Worm (Caenorhabditis elegans) whole organism, L4 larva: ENCODE results near the gene acs-20.

ENCODE experiments used
- F26F4.8 ChIP-seq: fragments of 200-800 bp; sonication (Bioruptor generic); conservative IDR thresholded peaks from 2 replicates; pipeline ENCODE4 v1.3.6; 2022; ENCODE audit warnings: missing genetic modification characterization, missing compliant biosample characterization
- F44E2.7 ChIP-seq: fragments of 200-800 bp; sonication (Bioruptor generic); IDR thresholded peaks from 2 replicates; pipeline ENCODE4 v2.1.2; 2022; ENCODE audit warnings: missing genetic modification characterization, missing compliant biosample characterization
- T26A8.4 ChIP-seq: fragments of 200-800 bp; sonication (Bioruptor generic); IDR thresholded peaks from 2 replicates; pipeline ENCODE4 v1.3.6; 2022; ENCODE audit warnings: missing genetic modification characterization, missing compliant biosample characterization
- Y48G9A.11 ChIP-seq: fragments of 200-800 bp; sonication (Bioruptor generic); IDR thresholded peaks from 2 replicates; pipeline ENCODE4 v1.3.6; 2022; ENCODE audit warnings: missing genetic modification reagents, missing genetic modification characterization, missing compliant biosample characterization
- aha-1 ChIP-seq: fragments of 150-350 bp; peaks from one replicate; lab custom pipeline; 2014; ENCODE audit warnings: missing biosample characterization, missing genetic modification characterization
- arid-1 ChIP-seq: fragments of 200-800 bp; sonication (Bioruptor generic); conservative IDR thresholded peaks from 2 replicates; pipeline ENCODE4 v1.3.6; 2022; ENCODE audit warnings: missing genetic modification reagents, missing genetic modification characterization, missing compliant biosample characterization
- ceh-20 ChIP-seq: fragments of 200-800 bp; sonication (Bioruptor generic); IDR thresholded peaks from 2 replicates; pipeline ENCODE4 v1.3.6; 2022; ENCODE audit warnings: missing genetic modification reagents, missing genetic modification characterization, missing compliant biosample characterization
- ceh-82 ChIP-seq: sonication (generic microtip); optimal IDR thresholded peaks from 2 replicates; lab custom pipeline; 2017; ENCODE audit warnings: missing biosample characterization, missing genetic modification characterization
- ces-1 ChIP-seq: fragments of 150-350 bp; sonication (generic microtip); optimal IDR thresholded peaks from 4 replicates; lab custom pipeline; 2014; ENCODE audit warnings: missing biosample characterization, missing genetic modification reagents, missing genetic modification characterization
- daf-16 ChIP-seq, 3 experiments: sonication (generic microtip); optimal IDR thresholded peaks; 2 replicates each; lab custom pipeline; 2016 to 2017; ENCODE audit warnings: missing genetic modification characterization in 3 of 3, missing genetic modification reagents in 3 of 3, mild to moderate bottlenecking in 2 of 3, missing compliant biosample characterization in 2 of 3, missing biosample characterization in 1 of 3, moderate library complexity in 1 of 3
- daf-19 ChIP-seq: fragments of 200-800 bp; sonication (Bioruptor generic); conservative IDR thresholded peaks from 2 replicates; pipeline ENCODE4 v1.3.6; 2022; ENCODE audit warnings: missing genetic modification characterization, missing compliant biosample characterization
- dmd-6 ChIP-seq: fragments of 200-800 bp; sonication (Bioruptor generic); IDR thresholded peaks from 2 replicates; pipeline ENCODE4 v1.3.6; 2022; ENCODE audit warnings: missing genetic modification reagents, missing genetic modification characterization, missing compliant biosample characterization
- dmd-8 ChIP-seq: fragments of 200-800 bp; sonication (Bioruptor generic); IDR thresholded peaks from 2 replicates; pipeline ENCODE4 v1.3.6; 2022; ENCODE audit warnings: missing genetic modification characterization, missing compliant biosample characterization
- dmd-9 ChIP-seq: fragments of 200-800 bp; sonication (Bioruptor generic); IDR thresholded peaks from 2 replicates; pipeline ENCODE4 v1.3.6; 2022; ENCODE audit warnings: missing genetic modification reagents, missing genetic modification characterization, missing compliant biosample characterization
- duxl-1 ChIP-seq: sonication (generic microtip); optimal IDR thresholded peaks from 2 replicates; lab custom pipeline; 2016; ENCODE audit warnings: mild to moderate bottlenecking, missing genetic modification characterization, moderate library complexity, missing compliant biosample characterization; ENCODE audit not compliant: poor library complexity
- dve-1 ChIP-seq: sonication (generic microtip); optimal IDR thresholded peaks from 2 replicates; lab custom pipeline; 2017; ENCODE audit warnings: antibody characterized with exemption, mild to moderate bottlenecking, missing genetic modification characterization, missing compliant biosample characterization; ENCODE audit not compliant: insufficient read depth
- egl-43 ChIP-seq: fragments of 200-800 bp; sonication (Bioruptor generic); IDR thresholded peaks from 2 replicates; pipeline ENCODE4 v1.3.6; 2022; ENCODE audit warnings: missing genetic modification reagents, missing genetic modification characterization, missing compliant biosample characterization
- gei-8 ChIP-seq: fragments of 200-800 bp; sonication (Bioruptor generic); optimal IDR thresholded peaks from 2 replicates; lab custom pipeline; 2018; ENCODE audit warnings: mild to moderate bottlenecking, missing genetic modification characterization, missing compliant biosample characterization
- hif-1 ChIP-seq, 2 experiments: sonication (generic microtip); optimal IDR thresholded peaks; 2 replicates each; lab custom pipeline; 2016 to 2017; ENCODE audit warnings: missing compliant biosample characterization in 2 of 2, missing genetic modification characterization in 2 of 2, missing genetic modification reagents in 2 of 2, missing genotype in 2 of 2, mild to moderate bottlenecking in 1 of 2
- hlh-11 ChIP-seq: fragments of 200-800 bp; sonication (Bioruptor generic); optimal IDR thresholded peaks from 2 replicates; lab custom pipeline; 2018; ENCODE audit warnings: mild to moderate bottlenecking, missing genetic modification characterization, missing compliant biosample characterization
- hlh-30 ChIP-seq: sonication (generic microtip); optimal IDR thresholded peaks from 2 replicates; lab custom pipeline; 2017; ENCODE audit warnings: antibody characterized with exemption, mild to moderate bottlenecking, missing genetic modification characterization, missing compliant biosample characterization; ENCODE audit not compliant: insufficient read depth
- hmg-1.1 ChIP-seq: fragments of 200-800 bp; sonication (Bioruptor generic); IDR thresholded peaks from 2 replicates; pipeline ENCODE4 v1.3.6; 2022; ENCODE audit warnings: missing genetic modification reagents, missing genetic modification characterization, missing compliant biosample characterization
- jun-1 ChIP-seq: fragments of 150-350 bp; optimal IDR thresholded peaks from 2 replicates; lab custom pipeline; 2014; ENCODE audit warnings: missing biosample characterization, missing genetic modification reagents, missing genetic modification characterization
- lim-7 ChIP-seq: fragments of 200-800 bp; sonication (Bioruptor generic); IDR thresholded peaks from 2 replicates; pipeline ENCODE4 v1.3.6; 2022; ENCODE audit warnings: missing genetic modification characterization, missing compliant biosample characterization
- lin-15B ChIP-seq: fragments of 150-350 bp; sonication (generic microtip); optimal IDR thresholded peaks from 3 replicates; lab custom pipeline; 2014; ENCODE audit warnings: missing biosample characterization, missing genetic modification characterization
- lin-38 ChIP-seq: fragments of 200-800 bp; sonication (Bioruptor generic); IDR thresholded peaks from 2 replicates; pipeline ENCODE4 v1.3.6; 2022; ENCODE audit warnings: missing genetic modification reagents, missing genetic modification characterization, missing compliant biosample characterization
- lir-3 ChIP-seq: sonication (generic microtip); optimal IDR thresholded peaks from 2 replicates; lab custom pipeline; 2016; ENCODE audit warnings: mild to moderate bottlenecking, missing genetic modification characterization, missing compliant biosample characterization
- lsy-2 ChIP-seq, 2 experiments: fragments of 150-350 bp in 1 of 2; sonication (generic microtip) in 1 of 2; optimal IDR thresholded peaks; 2 replicates each; lab custom pipeline; 2014 to 2017; ENCODE audit warnings: missing biosample characterization in 2 of 2, missing genetic modification characterization in 2 of 2
- madf-9 ChIP-seq: fragments of 200-800 bp; sonication (Bioruptor generic); conservative IDR thresholded peaks from 2 replicates; pipeline ENCODE4 v1.3.6; 2022; ENCODE audit warnings: missing genetic modification reagents, missing genetic modification characterization, missing compliant biosample characterization
- mes-2 ChIP-seq: sonication (generic microtip); optimal IDR thresholded peaks from 2 replicates; lab custom pipeline; 2016; ENCODE audit warnings: missing genotype, mild to moderate bottlenecking, missing genetic modification characterization, missing compliant biosample characterization; ENCODE audit not compliant: poor library complexity, severe bottlenecking
- nhr-111 ChIP-seq: fragments of 200-800 bp; sonication (Bioruptor generic); optimal IDR thresholded peaks from 2 replicates; lab custom pipeline; 2018; ENCODE audit warnings: mild to moderate bottlenecking, missing genetic modification characterization, missing compliant biosample characterization
- nhr-41 ChIP-seq: fragments of 200-800 bp; sonication (Bioruptor generic); IDR thresholded peaks from 2 replicates; pipeline ENCODE4 v1.3.6; 2022; ENCODE audit warnings: missing genetic modification reagents, missing genetic modification characterization, missing compliant biosample characterization
- nhr-48 ChIP-seq: sonication (generic microtip); optimal IDR thresholded peaks from 2 replicates; lab custom pipeline; 2016; ENCODE audit warnings: mild to moderate bottlenecking, missing genetic modification characterization, missing compliant biosample characterization
- pha-4 ChIP-seq, 2 experiments: fragments of 150-350 bp in 1 of 2; fragments of 200-800 bp in 1 of 2; sonication (Bioruptor generic) in 1 of 2; IDR thresholded peaks in 1 of 2; optimal IDR thresholded peaks in 1 of 2; 2 replicates each; pipeline versions ENCODE4 v1.3.6 to Lab custom; 2014 to 2022; ENCODE audit warnings: missing genetic modification characterization in 2 of 2, missing genetic modification reagents in 2 of 2, missing biosample characterization in 1 of 2, missing compliant biosample characterization in 1 of 2
- php-3 ChIP-seq: fragments of 200-800 bp; sonication (Bioruptor generic); IDR thresholded peaks from 2 replicates; pipeline ENCODE4 v1.3.6; 2022; ENCODE audit warnings: missing genetic modification reagents, missing genetic modification characterization, missing compliant biosample characterization
- spr-1 ChIP-seq: sonication (generic microtip); optimal IDR thresholded peaks from 2 replicates; lab custom pipeline; 2016; ENCODE audit warnings: mild to moderate bottlenecking, missing genetic modification characterization, missing compliant biosample characterization
- spr-3 ChIP-seq: fragments of 200-800 bp; sonication (Bioruptor generic); optimal IDR thresholded peaks from 2 replicates; lab custom pipeline; 2018; ENCODE audit warnings: mild to moderate bottlenecking, missing genetic modification characterization, missing compliant biosample characterization
- unc-130 ChIP-seq: sonication (generic microtip); optimal IDR thresholded peaks from 2 replicates; lab custom pipeline; 2016; ENCODE audit warnings: missing genetic modification reagents, missing genetic modification characterization, missing compliant biosample characterization
- unc-62 ChIP-seq, 3 experiments: fragments of 150-350 bp in 1 of 3; sonication (generic microtip); optimal IDR thresholded peaks in 2 of 3; peaks in 1 of 3; 1 replicate in 1 of 3; 2 replicates in 2 of 3; lab custom pipeline; 2014 to 2017; ENCODE audit warnings: missing biosample characterization in 3 of 3, missing genetic modification characterization in 3 of 3, missing genetic modification reagents in 3 of 3, missing genotype in 1 of 3
- vab-7 ChIP-seq: fragments of 200-800 bp; sonication (Bioruptor generic); IDR thresholded peaks from 2 replicates; pipeline ENCODE4 v1.3.6; 2022; ENCODE audit warnings: missing genetic modification reagents, missing genetic modification characterization, missing compliant biosample characterization
- zag-1 ChIP-seq: fragments of 150-350 bp; optimal IDR thresholded peaks from 2 replicates; lab custom pipeline; 2014; ENCODE audit warnings: missing biosample characterization, missing genetic modification characterization

acs-20 gene

ce11 chrIV:12417536-12418195 is 19.2 kb upstream of the acs-20 start, which contains the start of gene F08G5.3 (continued):
- peak; percentile 69 for TF ChIP-seq nhr-111 (GFP tag; lab: Kevin White, UChicago)
- TF ChIP-seq ceh-82 (tag; lab: Kevin White, UChicago): no peak
- TF ChIP-seq Y48G9A.11 (GFP tag; lab: Robert Waterston, UW): peak; percentile 86
- TF ChIP-seq unc-62 (GFP tag; optimal IDR thresholded peaks at IDR 0.05 in 1 of 2; lab: Kevin White, UChicago): no peak
- no peak for TF ChIP-seq unc-62 (tag; optimal IDR thresholded peaks at IDR 0.05; lab: Kevin White, UChicago)
- TF ChIP-seq ceh-20 (GFP tag; lab: Robert Waterston, UW): peak; percentile 68

ce11 chrIV:12416629-12417404 is 18.3 kb upstream of the acs-20 start:
- TF ChIP-seq duxl-1 (peak; percentile 9), daf-19 (GFP tag; lab: Robert Waterston, UW) (peak; percentile 63; the same call in 1 of the 2 replicates), daf-16 (GFP tag; optimal IDR thresholded peaks at IDR 0.05; lab: Kevin White, UChicago) (peak in 1 of 2 experiments; percentile 31), daf-16 (tag; optimal IDR thresholded peaks at IDR 0.05; lab: Kevin White, UChicago) (peak; percentile 45), vab-7 (peak; percentile 13; the same call in 1 of the 2 replicates), dve-1 (tag; lab: Kevin White, UChicago) (peak; percentile 13), hmg-1.1 (GFP tag; lab: Robert Waterston, UW) (peak; percentile 55), lin-38 (GFP tag; lab: Robert Waterston, UW) (peak; percentile 64; the same call in 1 of the 2 replicates), mes-2 (tag; lab: Kevin White, UChicago) (peak; percentile 56), hif-1 (tag; optimal IDR thresholded peaks at IDR 0.05; lab: Kevin White, UChicago) (no peak), dmd-6 (GFP tag; lab: Robert Waterston, UW) (peak; percentile 35), lir-3 (peak; percentile 45), T26A8.4 (peak; percentile 19; the same call in 1 of the 2 replicates), spr-1 (peak; percentile 50), Y48G9A.11 (GFP tag; lab: Robert Waterston, UW) (peak; percentile 28; the same call in 1 of the 2 replicates), hlh-11 (tag; lab: Kevin White, UChicago) (peak; percentile 19), lim-7 (peak; percentile 63), ceh-20 (GFP tag; lab: Robert Waterston, UW) (0 out of 2 replicates have a peak, but pooled peaks have one; percentile 14), pha-4 (GFP tag; IDR thresholded peaks at IDR 0.05; lab: Robert Waterston, UW) (no peak; the same call in 1 of the 2 replicates), pha-4 (tag; optimal IDR thresholded peaks at IDR 0.05; lab: Kevin White, UChicago) (no peak), spr-3 (GFP tag; lab: Kevin White, UChicago) (no peak), php-3 (GFP tag; lab: Robert Waterston, UW) (0 out of 2 replicates have a peak, but pooled peaks have one; percentile 6), dmd-9 (0 out of 2 replicates have a peak, but pooled peaks have one; percentile 10), lin-15B (no peak), F26F4.8 (GFP tag; lab: Robert Waterston, UW) (peak; percentile 72), F44E2.7 (0 out of 2 replicates have a peak, but pooled peaks have one; percentile 5), aha-1 (tag; lab: Kevin White, UChicago) (peak; percentile 20), gei-8 (GFP tag; lab: Kevin White, UChicago) (peak; percentile 19), nhr-48 (tag; lab: Kevin White, UChicago) (peak; percentile 20), zag-1 (tag; lab: Kevin White, UChicago) (no peak), ces-1 (no peak), egl-43 (GFP tag; lab: Robert Waterston, UW) (peak; percentile 73), nhr-41 (GFP tag; lab: Robert Waterston, UW) (peak; percentile 62; the same call in 1 of the 2 replicates), dmd-8 (peak; percentile 42; the same call in 1 of the 2 replicates), unc-130 (GFP tag; lab: Kevin White, UChicago) (no peak), unc-62 (GFP tag; optimal IDR thresholded peaks at IDR 0.05 in 1 of 2; lab: Kevin White, UChicago) (peak in 1 of 2 experiments; percentile 91), unc-62 (tag; optimal IDR thresholded peaks at IDR 0.05; lab: Kevin White, UChicago) (no peak), lsy-2 (tag; optimal IDR thresholded peaks at IDR 0.05; lab: Kevin White, UChicago) (no peak), jun-1 (tag; lab: Kevin White, UChicago) (no peak), arid-1 (0 out of 2 replicates have a peak, but pooled peaks have one; percentile 5), hlh-30 (tag; lab: Kevin White, UChicago) (no peak), madf-9 (0 out of 2 replicates have a peak, but pooled peaks have one; percentile 8)
